Fruit fly (Drosophila melanogaster) whole organism, adult: ENCODE results near the gene Sfp93F.
A peak's percentile ranks its signal among the peaks of the same experiment; 100 is the strongest.

Experiments
- cic ChIP-seq: fragments of 200-800 bp; sonication (Bioruptor generic); optimal IDR thresholded peaks from 2 replicates; lab custom pipeline; 2017; ENCODE audit warnings: missing biosample characterization, mild to moderate bottlenecking, missing genetic modification characterization, moderate library complexity
- toe ChIP-seq: fragments of 200-800 bp; sonication (Bioruptor generic); optimal IDR thresholded peaks from 2 replicates; lab custom pipeline; 2016; ENCODE audit warnings: missing biosample characterization, missing genetic modification characterization

dm6 chr3R:21745887-21746286 lies 9.8 kb upstream of the Sfp93F start:
- no peak for TF ChIP-seq toe (GFP tag; lab: Kevin White, UChicago)
- TF ChIP-seq cic (GFP tag; lab: Kevin White, UChicago), result peak; percentile 0
